Fruit fly (Drosophila melanogaster): ENCODE data around the gene Gr61a.

Gr61a gene

dm6 chr3L:841260-841659, at the start of gene Gr61a, which contains the start of gene JMJD5:
Gene Gr61a (plus strand): TSS chr3L:841451.
Gene JMJD5 (minus strand): TSS chr3L:841360.
- TF ChIP-seq Dll (optimal IDR thresholded peaks at IDR 0.05) (no peak), EcR (GFP tag; optimal IDR thresholded peaks at IDR 0.05) (no peak), usp (GFP tag; optimal IDR thresholded peaks at IDR 0.05) (no peak), pan (optimal IDR thresholded peaks at IDR 0.05) (no peak), psq (optimal IDR thresholded peaks at IDR 0.05) (no peak), CG8478 (optimal IDR thresholded peaks at IDR 0.05) (no peak)

dm6 chr3L:793733-794320, 47.4 kb upstream of the Gr61a start:
- TF ChIP-seq Dll (optimal IDR thresholded peaks at IDR 0.05) (no peak), usp (GFP tag; optimal IDR thresholded peaks at IDR 0.05) (no peak), psq (optimal IDR thresholded peaks at IDR 0.05) (no peak), EcR (GFP tag; optimal IDR thresholded peaks at IDR 0.05) (no peak), pan (optimal IDR thresholded peaks at IDR 0.05) (no peak)

dm6 chr3L:794462-794861, 46.8 kb upstream of the Gr61a start:
- TF ChIP-seq EcR (GFP tag; optimal IDR thresholded peaks at IDR 0.05) (no peak), pan (optimal IDR thresholded peaks at IDR 0.05) (no peak), psq (optimal IDR thresholded peaks at IDR 0.05) (no peak), CG8478 (optimal IDR thresholded peaks at IDR 0.05) (no peak), usp (GFP tag; optimal IDR thresholded peaks at IDR 0.05) (no peak), Dll (optimal IDR thresholded peaks at IDR 0.05) (no peak)

DNA sequence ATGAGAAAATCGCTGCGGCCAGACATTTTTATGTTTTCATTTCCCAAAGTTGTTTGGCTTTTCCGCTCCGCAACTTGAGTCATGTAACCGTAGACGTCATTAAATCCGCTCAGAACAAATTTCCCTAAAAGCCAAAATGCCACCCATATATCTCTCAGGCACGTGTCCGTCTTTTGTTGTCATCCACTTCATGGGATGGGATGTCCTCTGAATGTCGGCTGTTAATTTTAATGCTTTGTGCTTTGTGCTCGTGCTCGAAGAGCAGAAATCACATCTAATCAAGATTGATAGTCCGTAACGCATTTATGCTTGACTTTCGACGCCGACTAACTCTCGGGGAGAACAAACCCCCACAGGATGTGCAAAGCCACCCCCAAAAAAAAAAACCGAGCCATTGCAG, 46.2 kb upstream of the Gr61a start:
- TF ChIP-seq CG8478 (optimal IDR thresholded peaks at IDR 0.05) (no peak), EcR (GFP tag; optimal IDR thresholded peaks at IDR 0.05) (no peak)

DNA sequence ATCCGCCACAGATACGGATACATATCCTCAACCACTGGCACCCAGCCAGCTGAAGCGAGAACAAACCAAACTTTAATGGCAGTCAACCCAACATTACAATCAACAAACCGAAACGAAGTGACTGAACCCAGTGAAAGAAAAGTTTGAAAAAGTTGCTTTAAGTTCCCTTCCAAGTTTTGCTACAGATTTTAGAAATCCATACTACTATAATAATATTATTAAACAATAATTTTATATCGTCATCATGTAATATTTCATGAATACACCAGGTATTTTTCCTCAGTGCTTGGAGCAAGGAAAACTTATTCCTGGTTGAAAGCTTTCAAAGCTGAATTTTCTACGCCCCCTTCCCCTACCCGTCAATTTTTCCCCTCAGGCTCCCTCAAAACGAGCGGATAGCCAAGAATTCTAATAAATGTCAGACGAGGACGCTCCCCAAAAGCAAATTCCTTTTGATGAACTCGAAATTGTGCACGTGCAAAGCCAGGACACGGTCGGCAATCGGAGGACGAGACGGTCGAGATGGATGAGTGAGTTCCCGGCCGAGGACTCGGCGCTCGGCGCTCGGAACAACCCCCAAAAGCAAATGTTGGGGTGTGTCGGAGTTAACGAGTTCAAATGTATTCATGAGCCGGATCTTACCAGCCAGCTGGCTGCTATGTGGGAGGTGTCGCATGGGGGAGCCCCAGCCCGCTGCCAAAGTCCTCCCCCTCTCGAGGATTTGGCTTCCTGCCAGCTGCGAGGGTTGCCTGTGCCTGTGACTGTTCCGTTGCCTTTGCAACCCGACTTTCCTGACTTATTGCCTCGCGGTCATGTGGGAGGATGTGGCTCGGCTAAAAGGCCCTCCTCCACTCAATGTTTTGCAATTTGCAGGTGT, 44.1 kb upstream of the Gr61a start:
- TF ChIP-seq pan (optimal IDR thresholded peaks at IDR 0.05) (no peak), usp (GFP tag; optimal IDR thresholded peaks at IDR 0.05) (no peak), Dll (optimal IDR thresholded peaks at IDR 0.05) (no peak), EcR (GFP tag; optimal IDR thresholded peaks at IDR 0.05) (no peak), CG8478 (optimal IDR thresholded peaks at IDR 0.05) (no peak), psq (optimal IDR thresholded peaks at IDR 0.05) (no peak)

- no peak for TF ChIP-seq Dll (optimal IDR thresholded peaks at IDR 0.05)
- no peak for TF ChIP-seq CG8478 (optimal IDR thresholded peaks at IDR 0.05)
- TF ChIP-seq pan (optimal IDR thresholded peaks at IDR 0.05) = no peak
Observed at dm6 chr3L:799837-800513, 41.3 kb upstream of the Gr61a start.

DNA sequence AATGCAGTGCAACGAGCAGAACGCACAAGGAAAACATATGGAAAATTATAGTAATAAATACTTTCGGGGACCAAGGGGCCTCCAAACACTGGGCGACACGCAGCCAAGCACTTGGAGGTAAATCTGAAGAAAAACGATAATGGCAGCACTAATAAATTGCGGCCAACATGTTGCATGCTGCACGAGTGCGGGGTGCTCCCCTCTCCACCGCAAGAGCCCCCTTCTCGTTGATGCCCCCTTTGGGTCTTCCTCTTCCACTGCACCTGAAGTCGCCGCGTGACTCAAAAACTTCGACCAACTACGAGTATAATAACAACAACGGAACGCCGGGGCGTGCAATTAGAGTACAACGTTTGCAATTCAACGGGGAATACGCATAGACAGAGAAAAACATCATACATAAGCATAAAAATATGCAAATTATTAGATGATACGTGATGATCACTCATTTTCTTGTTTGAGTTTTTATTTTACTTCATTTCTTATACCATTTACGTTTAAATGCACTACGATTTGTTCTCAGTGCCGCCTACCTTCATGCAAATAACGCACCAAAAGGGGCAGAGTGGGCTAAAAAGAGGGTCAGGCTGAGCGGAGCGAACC, 39.3 kb upstream of the Gr61a start:
- TF ChIP-seq Dll (optimal IDR thresholded peaks at IDR 0.05) (peak; percentile 68), CG8478 (optimal IDR thresholded peaks at IDR 0.05) (no peak), usp (GFP tag; optimal IDR thresholded peaks at IDR 0.05) (no peak), psq (optimal IDR thresholded peaks at IDR 0.05) (no peak), EcR (GFP tag; optimal IDR thresholded peaks at IDR 0.05) (no peak), pan (optimal IDR thresholded peaks at IDR 0.05) (no peak)

- TF ChIP-seq EcR (GFP tag; optimal IDR thresholded peaks at IDR 0.05) (no peak), CG8478 (optimal IDR thresholded peaks at IDR 0.05) (no peak), psq (optimal IDR thresholded peaks at IDR 0.05) (no peak), usp (GFP tag; optimal IDR thresholded peaks at IDR 0.05) (no peak), pan (optimal IDR thresholded peaks at IDR 0.05) (no peak), Dll (optimal IDR thresholded peaks at IDR 0.05) (no peak)
Observed at dm6 chr3L:802700-803273, 38.5 kb upstream of the Gr61a start.

DNA sequence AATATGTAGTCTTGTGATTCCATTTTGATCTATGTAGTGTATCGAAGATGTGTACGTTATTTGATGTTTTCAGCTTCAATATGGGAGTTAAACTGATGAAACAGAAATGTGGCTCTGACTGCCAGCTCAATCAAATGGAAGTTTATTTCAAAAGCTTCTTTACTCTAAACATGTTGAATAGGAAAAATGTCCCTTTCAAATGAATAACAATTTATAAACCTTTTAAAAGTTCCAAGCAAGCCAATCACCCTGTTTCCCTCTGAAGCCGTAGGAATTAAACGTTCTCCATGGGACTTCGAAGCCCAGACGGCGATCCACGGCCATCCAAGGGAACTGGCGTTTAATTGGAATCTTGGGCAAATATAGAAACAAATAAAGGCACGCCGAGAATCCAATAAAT, 37.3 kb upstream of the Gr61a start, which contains the start of gene CG13898:
TSS of gene CG13898 (minus strand) at position 101 of the 400 bp plus-strand sequence.
- TF ChIP-seq psq (optimal IDR thresholded peaks at IDR 0.05) (no peak), CG8478 (optimal IDR thresholded peaks at IDR 0.05) (no peak), Dll (optimal IDR thresholded peaks at IDR 0.05) (no peak), usp (GFP tag; optimal IDR thresholded peaks at IDR 0.05) (no peak), pan (optimal IDR thresholded peaks at IDR 0.05) (no peak), EcR (GFP tag; optimal IDR thresholded peaks at IDR 0.05) (no peak)

- TF ChIP-seq usp (GFP tag; optimal IDR thresholded peaks at IDR 0.05) = no peak
- no peak for TF ChIP-seq EcR (GFP tag; optimal IDR thresholded peaks at IDR 0.05)
- no peak for TF ChIP-seq CG8478 (optimal IDR thresholded peaks at IDR 0.05)
- no peak for TF ChIP-seq Dll (optimal IDR thresholded peaks at IDR 0.05)
- no peak for TF ChIP-seq pan (optimal IDR thresholded peaks at IDR 0.05)
- TF ChIP-seq psq (optimal IDR thresholded peaks at IDR 0.05) = no peak
Observed at dm6 chr3L:804557-805260, 36.5 kb upstream of the Gr61a start.

- TF ChIP-seq psq (optimal IDR thresholded peaks at IDR 0.05) (no peak), EcR (GFP tag; optimal IDR thresholded peaks at IDR 0.05) (no peak), CG8478 (optimal IDR thresholded peaks at IDR 0.05) (no peak), usp (GFP tag; optimal IDR thresholded peaks at IDR 0.05) (no peak), Dll (optimal IDR thresholded peaks at IDR 0.05) (no peak)
Observed at dm6 chr3L:805642-806218, 35.5 kb upstream of the Gr61a start.

All from whole organism.